Fruit fly (Drosophila melanogaster) whole organism, embryonic: ENCODE results near the gene CG9173.

Experiments used
- Ada2b ChIP-seq: fragments of 200-800 bp; sonication (Bioruptor generic); IDR thresholded peaks from 2 replicates; pipeline ENCODE4 v1.3.6; 2022; ENCODE audit warnings: missing biosample characterization, missing genetic modification characterization
- Adf1 ChIP-seq: fragments of 200-800 bp; sonication (Bioruptor generic); IDR thresholded peaks from 2 replicates; pipeline ENCODE4 v1.3.6; 2022; ENCODE audit warnings: missing biosample characterization, missing genetic modification characterization
- CG11247 ChIP-seq: fragments of 200-800 bp; sonication (Bioruptor generic); IDR thresholded peaks from 2 replicates; pipeline ENCODE4 v1.3.6; 2022; ENCODE audit warnings: missing biosample characterization, missing genetic modification characterization
- CG12942 ChIP-seq: fragments of 200-800 bp; sonication (Bioruptor generic); optimal IDR thresholded peaks from 3 replicates; lab custom pipeline; 2016; ENCODE audit warnings: missing biosample characterization, missing genetic modification characterization
- CG13624 ChIP-seq: fragments of 200-800 bp; sonication (Bioruptor generic); optimal IDR thresholded peaks from 2 replicates; lab custom pipeline; 2016; ENCODE audit warnings: missing biosample characterization, missing genetic modification characterization
- CG13894 ChIP-seq: fragments of 200-800 bp; sonication (Bioruptor generic); optimal IDR thresholded peaks from 3 replicates; lab custom pipeline; 2018; ENCODE audit warnings: missing biosample characterization, mild to moderate bottlenecking, missing genetic modification characterization, moderate library complexity
- CG14860 ChIP-seq: fragments of 200-800 bp; sonication (Bioruptor generic); IDR thresholded peaks from 3 replicates; pipeline ENCODE4 v1.3.6; 2022; ENCODE audit warnings: missing biosample characterization, missing genetic modification characterization; ENCODE audit not compliant: partially characterized antibody
- CG17568 ChIP-seq: fragments of 200-800 bp; sonication (Bioruptor generic); optimal IDR thresholded peaks from 2 replicates; lab custom pipeline; 2018; ENCODE audit warnings: missing biosample characterization, mild to moderate bottlenecking, missing genetic modification characterization, moderate library complexity
- CG2202 ChIP-seq: fragments of 200-800 bp; sonication (Bioruptor generic); optimal IDR thresholded peaks from 2 replicates; lab custom pipeline; 2018; ENCODE audit warnings: missing biosample characterization, mild to moderate bottlenecking, missing genetic modification characterization
- CG31224 ChIP-seq: fragments of 200-800 bp; sonication (Bioruptor generic); IDR thresholded peaks from 2 replicates; pipeline ENCODE4 v1.3.6; 2022; ENCODE audit warnings: missing biosample characterization, missing genetic modification characterization
- CG3407 ChIP-seq: fragments of 200-800 bp; sonication (Bioruptor generic); optimal IDR thresholded peaks from 2 replicates; lab custom pipeline; 2018; ENCODE audit warnings: missing biosample characterization, mild to moderate bottlenecking, missing genetic modification characterization
- CG3726 ChIP-seq: fragments of 200-800 bp; sonication (Bioruptor generic); IDR thresholded peaks from 3 replicates; pipeline ENCODE4, ENCODE4 v1.3.6; 2022; ENCODE audit warnings: missing biosample characterization, missing genetic modification characterization
- CG6854 ChIP-seq: fragments of 200-800 bp; sonication (Bioruptor generic); optimal IDR thresholded peaks from 3 replicates; lab custom pipeline; 2017; ENCODE audit warnings: missing biosample characterization, mild to moderate bottlenecking, missing genetic modification characterization
- CG7357 ChIP-seq: fragments of 200-800 bp; sonication (Bioruptor generic); IDR thresholded peaks from 3 replicates; pipeline ENCODE4 v1.3.6; 2022; ENCODE audit warnings: missing biosample characterization, missing genetic modification characterization
- CG7372 ChIP-seq: fragments of 200-800 bp; sonication (Bioruptor generic); IDR thresholded peaks from 2 replicates; pipeline ENCODE4 v1.3.6; 2022; ENCODE audit warnings: missing biosample characterization, missing genetic modification characterization
- CG8290 ChIP-seq, 3 experiments: fragments of 200-800 bp; sonication (Bioruptor generic); optimal IDR thresholded peaks; 2 replicates each; lab custom pipeline; 2016 to 2019; ENCODE audit warnings: missing biosample characterization in 3 of 3, missing genetic modification characterization in 3 of 3, mild to moderate bottlenecking in 2 of 3, moderate library complexity in 1 of 3
- CG8944 ChIP-seq: fragments of 200-800 bp; sonication (Bioruptor generic); optimal IDR thresholded peaks from 3 replicates; lab custom pipeline; 2016; ENCODE audit warnings: missing biosample characterization, missing genetic modification characterization
- Deaf1 ChIP-seq: fragments of 200-800 bp; optimal IDR thresholded peaks from 3 replicates; lab custom pipeline; 2019; ENCODE audit warnings: missing biosample characterization, mild to moderate bottlenecking, missing genetic modification characterization, moderate library complexity
- Doc3 ChIP-seq: fragments of 200-800 bp; sonication (Bioruptor generic); IDR thresholded peaks from 3 replicates; pipeline ENCODE4 v1.3.6; 2022; ENCODE audit warnings: missing biosample characterization, missing genetic modification characterization; ENCODE audit not compliant: partially characterized antibody
- Fer1 ChIP-seq: fragments of 200-800 bp; sonication (Bioruptor generic); optimal IDR thresholded peaks from 2 replicates; lab custom pipeline; 2017; ENCODE audit warnings: missing biosample characterization, mild to moderate bottlenecking, missing genetic modification characterization
- Fer2 ChIP-seq: fragments of 200-800 bp; sonication (Bioruptor generic); optimal IDR thresholded peaks from 2 replicates; lab custom pipeline; 2018; ENCODE audit warnings: missing biosample characterization, mild to moderate bottlenecking, missing genetic modification characterization, moderate library complexity
- Hmx ChIP-seq: fragments of 200-800 bp; sonication (Bioruptor generic); optimal IDR thresholded peaks from 2 replicates; lab custom pipeline; 2016; ENCODE audit warnings: missing biosample characterization, missing genetic modification characterization
- Hr39 ChIP-seq: fragments of >200 bp; optimal IDR thresholded peaks from 2 replicates; lab custom pipeline; 2017
- Hr51 ChIP-seq, 2 experiments: fragments of 200-800 bp; sonication (Bioruptor generic); optimal IDR thresholded peaks; 2 replicates in 1 of 2; 3 replicates in 1 of 2; lab custom pipeline; 2016 to 2018; ENCODE audit warnings: missing biosample characterization in 2 of 2, missing genetic modification characterization in 2 of 2, mild to moderate bottlenecking in 1 of 2, moderate library complexity in 1 of 2
- Mad ChIP-seq: fragments of 200-800 bp; sonication (Bioruptor generic); optimal IDR thresholded peaks from 2 replicates; lab custom pipeline; 2016; ENCODE audit warnings: missing biosample characterization, missing genetic modification characterization
- NC2α ChIP-seq: fragments of 200-800 bp; sonication (Bioruptor generic); optimal IDR thresholded peaks from 2 replicates; lab custom pipeline; 2016; ENCODE audit warnings: missing biosample characterization, missing genetic modification characterization
- NfI ChIP-seq: fragments of 200-800 bp; sonication (Bioruptor generic); optimal IDR thresholded peaks from 3 replicates; lab custom pipeline; 2018; ENCODE audit warnings: missing biosample characterization, mild to moderate bottlenecking, missing genetic modification characterization, moderate library complexity
- Oaz ChIP-seq: fragments of 200-800 bp; sonication (Bioruptor generic); IDR thresholded peaks from 2 replicates; pipeline ENCODE4 v1.3.6; 2022; ENCODE audit warnings: missing biosample characterization, missing genetic modification characterization
- Sry-β ChIP-seq: fragments of 200-800 bp; sonication (Bioruptor generic); optimal IDR thresholded peaks from 2 replicates; lab custom pipeline; 2018; ENCODE audit warnings: missing biosample characterization, mild to moderate bottlenecking, missing genetic modification characterization, moderate library complexity
- Taf1 ChIP-seq: fragments of 200-800 bp; sonication (Bioruptor generic); IDR thresholded peaks from 2 replicates; pipeline ENCODE4 v1.3.6; 2022; ENCODE audit warnings: missing biosample characterization, missing genetic modification characterization
- bsh ChIP-seq, 2 experiments: fragments of 200-800 bp; sonication (Bioruptor generic); optimal IDR thresholded peaks; 2 replicates each; lab custom pipeline; 2017 to 2018; ENCODE audit warnings: mild to moderate bottlenecking in 2 of 2, missing biosample characterization in 2 of 2, missing genetic modification characterization in 2 of 2, moderate library complexity in 1 of 2
- chm ChIP-seq: fragments of 200-800 bp; sonication (Bioruptor generic); IDR thresholded peaks from 2 replicates; pipeline ENCODE4 v1.3.6; 2022; ENCODE audit warnings: missing biosample characterization, missing genetic modification characterization
- dan ChIP-seq: fragments of 200-800 bp; sonication (Bioruptor generic); IDR thresholded peaks from 2 replicates; pipeline ENCODE4 v1.3.6; 2022; ENCODE audit warnings: missing biosample characterization, missing genetic modification characterization
- dimm ChIP-seq: fragments of 200-800 bp; sonication (Bioruptor generic); IDR thresholded peaks from 2 replicates; pipeline ENCODE4 v1.3.6; 2022; ENCODE audit warnings: missing biosample characterization, missing genetic modification characterization
- dmrt11E ChIP-seq: fragments of 200-800 bp; sonication (Bioruptor generic); optimal IDR thresholded peaks from 3 replicates; lab custom pipeline; 2018; ENCODE audit warnings: missing biosample characterization, mild to moderate bottlenecking, missing genetic modification characterization, moderate library complexity
- fd102C ChIP-seq: fragments of 200-800 bp; sonication (Bioruptor generic); optimal IDR thresholded peaks from 2 replicates; lab custom pipeline; 2018; ENCODE audit warnings: missing biosample characterization, mild to moderate bottlenecking, missing genetic modification characterization, moderate library complexity
- fd96Cb ChIP-seq: fragments of 200-800 bp; sonication (Bioruptor generic); optimal IDR thresholded peaks from 2 replicates; lab custom pipeline; 2018; ENCODE audit warnings: missing biosample characterization, mild to moderate bottlenecking, missing genetic modification characterization, moderate library complexity
- gce ChIP-seq: fragments of 200-800 bp; sonication (Bioruptor generic); IDR thresholded peaks from 3 replicates; pipeline ENCODE4 v1.3.6; 2022; ENCODE audit warnings: missing biosample characterization, missing genetic modification characterization
- gcm2 ChIP-seq: fragments of 200-800 bp; sonication (Bioruptor generic); optimal IDR thresholded peaks from 2 replicates; lab custom pipeline; 2016; ENCODE audit warnings: missing biosample characterization, missing genetic modification characterization
- jumu ChIP-seq: fragments of 200-800 bp; sonication (Bioruptor generic); optimal IDR thresholded peaks from 3 replicates; lab custom pipeline; 2016; ENCODE audit warnings: missing biosample characterization, missing genetic modification characterization
- nau ChIP-seq: fragments of 200-800 bp; sonication (Bioruptor generic); optimal IDR thresholded peaks from 3 replicates; lab custom pipeline; 2017; ENCODE audit warnings: missing biosample characterization, mild to moderate bottlenecking, missing genetic modification characterization, missing genetic modification reagents
- nom ChIP-seq: fragments of 200-800 bp; sonication (Bioruptor generic); optimal IDR thresholded peaks from 2 replicates; lab custom pipeline; 2017; ENCODE audit warnings: missing biosample characterization, missing genetic modification characterization, mild to moderate bottlenecking, moderate library complexity, missing genetic modification reagents
- psq ChIP-seq: fragments of 200-800 bp; sonication (Bioruptor generic); optimal IDR thresholded peaks from 2 replicates; lab custom pipeline; 2017; ENCODE audit warnings: missing biosample characterization, missing genetic modification characterization
- rib ChIP-seq: fragments of 200-800 bp; sonication (Bioruptor generic); IDR thresholded peaks from 2 replicates; pipeline ENCODE4 v1.3.6; 2022; ENCODE audit warnings: missing biosample characterization, missing genetic modification characterization
- ro ChIP-seq: fragments of 200-800 bp; sonication (Bioruptor generic); IDR thresholded peaks from 2 replicates; pipeline ENCODE4 v1.3.6; 2022; ENCODE audit warnings: missing biosample characterization, missing genetic modification characterization
- sd ChIP-seq: fragments of 200-800 bp; sonication (Bioruptor generic); optimal IDR thresholded peaks from 3 replicates; lab custom pipeline; 2018; ENCODE audit warnings: missing biosample characterization, mild to moderate bottlenecking, missing genetic modification characterization, moderate library complexity
- sim ChIP-seq: fragments of 200-800 bp; sonication (Bioruptor generic); IDR thresholded peaks from 2 replicates; pipeline ENCODE4 v1.3.6; 2022; ENCODE audit warnings: missing biosample characterization, missing genetic modification characterization
- sqz ChIP-seq: fragments of 200-800 bp; sonication (Bioruptor generic); optimal IDR thresholded peaks from 3 replicates; lab custom pipeline; 2018; ENCODE audit warnings: missing biosample characterization, mild to moderate bottlenecking, missing genetic modification characterization
- ssp ChIP-seq: fragments of 200-800 bp; sonication (Bioruptor generic); IDR thresholded peaks from 2 replicates; pipeline ENCODE4 v1.3.6; 2022; ENCODE audit warnings: missing biosample characterization, missing genetic modification characterization
- zf30C ChIP-seq: fragments of 200-800 bp; sonication (Bioruptor generic); optimal IDR thresholded peaks from 3 replicates; lab custom pipeline; 2018; ENCODE audit warnings: missing biosample characterization, mild to moderate bottlenecking, missing genetic modification characterization
- zfh1 ChIP-seq: fragments of 200-800 bp; sonication (Bioruptor generic); IDR thresholded peaks from 3 replicates; pipeline ENCODE4 v1.3.6; 2022; ENCODE audit warnings: missing biosample characterization, missing genetic modification characterization

Gene CG9173

DNA sequence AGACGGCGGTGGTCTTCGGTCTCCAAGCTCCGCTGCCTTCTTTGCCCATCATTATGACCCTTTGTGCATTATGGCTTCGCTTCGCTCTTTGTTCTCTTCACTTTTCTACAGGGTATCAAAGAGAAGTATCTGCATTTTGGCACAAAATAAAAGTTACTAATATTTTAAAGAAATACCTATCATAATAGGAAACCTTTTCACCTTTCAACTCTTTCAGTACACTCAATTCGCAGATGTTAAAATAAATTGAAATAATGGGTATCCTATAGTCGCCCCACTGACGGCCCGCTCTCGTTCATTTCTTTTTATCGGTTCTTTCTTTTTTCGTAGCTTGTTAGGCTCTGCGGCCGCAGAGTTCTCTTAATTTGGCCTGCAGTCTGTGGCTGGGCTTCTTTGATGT lies 19.6 kb upstream of the CG9173 start (continued):
- TF ChIP-seq CG3407: peak; percentile 79
- TF ChIP-seq Adf1 (GFP tag; lab: Robert Waterston, UW): no peak
- TF ChIP-seq CG7372 (GFP tag; lab: Robert Waterston, UW): peak; percentile 84
- peak; percentile 39; the same call in 1 of the 2 replicates for TF ChIP-seq CG11247
- TF ChIP-seq CG17568: peak; percentile 75
- peak; percentile 40 for TF ChIP-seq Deaf1 (tag; lab: Kevin White, UChicago)
- no peak for TF ChIP-seq Oaz
- no peak for TF ChIP-seq sd
- TF ChIP-seq NC2α (GFP tag; lab: Kevin White, UChicago): peak; percentile 80
- no peak for TF ChIP-seq CG6854 (GFP tag; lab: Kevin White, UChicago)
- TF ChIP-seq Sry-β (GFP tag; lab: Kevin White, UChicago): peak; percentile 62
- no peak for TF ChIP-seq zf30C
- peak; percentile 78 for TF ChIP-seq dimm (GFP tag; lab: Robert Waterston, UW)
- peak; percentile 50 to 98 for TF ChIP-seq bsh (GFP tag; optimal IDR thresholded peaks at IDR 0.05; lab: Kevin White, UChicago)
- no peak for TF ChIP-seq rib (GFP tag; lab: Robert Waterston, UW)
- TF ChIP-seq Taf1: no peak
- peak; percentile 31 for TF ChIP-seq gcm2 (GFP tag; lab: Kevin White, UChicago)
- TF ChIP-seq fd102C (GFP tag; lab: Kevin White, UChicago): peak; percentile 55
- TF ChIP-seq nau: no peak
- TF ChIP-seq Mad (GFP tag; lab: Kevin White, UChicago): peak; percentile 74
- TF ChIP-seq ro: peak; percentile 75
- TF ChIP-seq Doc3: no peak
- peak; percentile 98 for TF ChIP-seq zfh1 (GFP tag; lab: Robert Waterston, UW)
- peak; percentile 78 for TF ChIP-seq sqz (GFP tag; lab: Kevin White, UChicago)
- peak; percentile 59; the same call in 1 of the 2 replicates for TF ChIP-seq Ada2b (GFP tag; lab: Robert Waterston, UW)
- TF ChIP-seq Fer2 (tag; lab: Kevin White, UChicago): peak; percentile 5
- TF ChIP-seq ssp: peak; percentile 82
- peak; percentile 90 for TF ChIP-seq sim (GFP tag; lab: Robert Waterston, UW)
- peak; percentile 67 for TF ChIP-seq NfI (GFP tag; lab: Kevin White, UChicago)
- TF ChIP-seq CG13894: no peak
- TF ChIP-seq Hr51 (GFP tag; optimal IDR thresholded peaks at IDR 0.05; lab: Kevin White, UChicago): peak; percentile 32 to 39
- TF ChIP-seq gce (GFP tag; lab: Robert Waterston, UW): peak; percentile 88
- no peak for TF ChIP-seq CG13624 (GFP tag; lab: Kevin White, UChicago)
- peak; percentile 74 for TF ChIP-seq CG8944 (GFP tag; lab: Kevin White, UChicago)
- TF ChIP-seq CG3726: peak; percentile 84; the same call in 2 of the 3 replicates
- peak; percentile 82 for TF ChIP-seq psq
- peak; percentile 77 for TF ChIP-seq CG12942 (GFP tag; lab: Kevin White, UChicago)
- TF ChIP-seq CG31224 (GFP tag; lab: Robert Waterston, UW): no peak
- peak; percentile 76 for TF ChIP-seq CG7357 (GFP tag; lab: Robert Waterston, UW)
- TF ChIP-seq CG14860 (GFP tag; lab: Robert Waterston, UW): no peak
- TF ChIP-seq jumu (GFP tag; lab: Kevin White, UChicago): peak; percentile 75
- peak; percentile 92 for TF ChIP-seq CG8290 (GFP tag; optimal IDR thresholded peaks at IDR 0.05; lab: Kevin White, UChicago)
- peak in 1 of 2 experiments; percentile 91 for TF ChIP-seq CG8290 (tag; optimal IDR thresholded peaks at IDR 0.05; lab: Kevin White, UChicago)
- peak; percentile 97 for TF ChIP-seq chm (GFP tag; lab: Robert Waterston, UW)
- no peak for TF ChIP-seq Hr39 (lab: Kevin White, UChicago)
- TF ChIP-seq dan (GFP tag; lab: Robert Waterston, UW): peak; percentile 84
- TF ChIP-seq nom (GFP tag; lab: Kevin White, UChicago): peak; percentile 29
- TF ChIP-seq CG2202: peak; percentile 95
- no peak for TF ChIP-seq Fer1 (GFP tag; lab: Kevin White, UChicago)
- peak; percentile 98 for TF ChIP-seq dmrt11E (tag; lab: Kevin White, UChicago)
- TF ChIP-seq fd96Cb (tag; lab: Kevin White, UChicago): peak; percentile 91
- peak; percentile 35 for TF ChIP-seq Hmx (GFP tag; lab: Kevin White, UChicago)
